Fruit fly (Drosophila melanogaster) whole organism, embryonic: Measurements from ENCODE around the gene GluRIIE.
A peak's percentile ranks its signal among the peaks of the same experiment; 100 is the strongest.

ENCODE experiments used
- Awh ChIP-seq: fragments of 200-800 bp; sonication (Bioruptor generic); IDR thresholded peaks from 2 replicates; pipeline ENCODE4, ENCODE4 v1.3.6; 2022; ENCODE audit warnings: missing biosample characterization, missing genetic modification characterization
- CG10147 ChIP-seq: fragments of 200-800 bp; sonication (Bioruptor generic); optimal IDR thresholded peaks from 2 replicates; lab custom pipeline; 2019; ENCODE audit warnings: missing biosample characterization, mild to moderate bottlenecking, missing genetic modification characterization, moderate library complexity
- CG10209 ChIP-seq: fragments of 200-800 bp; sonication (Bioruptor generic); optimal IDR thresholded peaks from 3 replicates; lab custom pipeline; 2017; ENCODE audit warnings: missing biosample characterization, mild to moderate bottlenecking, missing genetic modification characterization, missing genetic modification reagents
- CG12071 ChIP-seq: fragments of 200-800 bp; sonication (Bioruptor generic); optimal IDR thresholded peaks from 3 replicates; lab custom pipeline; 2018; ENCODE audit warnings: missing biosample characterization, mild to moderate bottlenecking, missing genetic modification characterization
- CG1233 ChIP-seq: fragments of 200-800 bp; sonication (Bioruptor generic); optimal IDR thresholded peaks from 4 replicates; lab custom pipeline; 2018; ENCODE audit warnings: missing biosample characterization, mild to moderate bottlenecking, missing genetic modification characterization
- CG15514 ChIP-seq: fragments of 200-800 bp; sonication (Bioruptor generic); optimal IDR thresholded peaks from 3 replicates; lab custom pipeline; 2017; ENCODE audit warnings: missing biosample characterization, missing genetic modification characterization, mild to moderate bottlenecking, moderate library complexity, missing genetic modification reagents
- CG1602 ChIP-seq: fragments of 200-800 bp; sonication (Bioruptor generic); optimal IDR thresholded peaks from 3 replicates; lab custom pipeline; 2016; ENCODE audit warnings: missing biosample characterization, missing genetic modification characterization
- CG17912 ChIP-seq: fragments of 200-800 bp; sonication (Bioruptor generic); optimal IDR thresholded peaks from 2 replicates; lab custom pipeline; 2018; ENCODE audit warnings: missing biosample characterization, mild to moderate bottlenecking, missing genetic modification characterization
- CG1792 ChIP-seq: fragments of 200-800 bp; sonication (Bioruptor generic); optimal IDR thresholded peaks from 2 replicates; lab custom pipeline; 2016; ENCODE audit warnings: missing biosample characterization, missing genetic modification characterization
- CG1832 ChIP-seq: fragments of 200-800 bp; sonication (Bioruptor generic); optimal IDR thresholded peaks from 2 replicates; lab custom pipeline; 2017; ENCODE audit warnings: missing biosample characterization, mild to moderate bottlenecking, missing genetic modification characterization, inconsistent platforms
- CG30431 ChIP-seq: fragments of 200-800 bp; sonication (Bioruptor generic); optimal IDR thresholded peaks from 2 replicates; lab custom pipeline; 2017; ENCODE audit warnings: missing biosample characterization, missing genetic modification characterization
- CG32532 ChIP-seq: fragments of 200-800 bp; sonication (Bioruptor generic); IDR thresholded peaks from 2 replicates; pipeline ENCODE4 v1.3.6; 2022; ENCODE audit warnings: missing biosample characterization, missing genetic modification characterization
- CG34422 ChIP-seq: fragments of 200-800 bp; sonication (Bioruptor generic); IDR thresholded peaks from 3 replicates; pipeline ENCODE4 v1.3.6; 2022; ENCODE audit warnings: missing biosample characterization, missing genetic modification characterization
- CG4360 ChIP-seq: fragments of 200-800 bp; sonication (Bioruptor generic); IDR thresholded peaks from 2 replicates; pipeline ENCODE4 v1.3.6; 2022; ENCODE audit warnings: missing biosample characterization, missing genetic modification characterization
- CG6175 ChIP-seq: fragments of 200-800 bp; sonication (Bioruptor generic); IDR thresholded peaks from 3 replicates; pipeline ENCODE4 v1.3.6; 2022; ENCODE audit warnings: missing biosample characterization, missing genetic modification characterization
- CG6254 ChIP-seq: fragments of 200-800 bp; sonication (Bioruptor generic); optimal IDR thresholded peaks from 3 replicates; lab custom pipeline; 2017; ENCODE audit warnings: mild to moderate bottlenecking, missing biosample characterization, missing genetic modification reagents, missing genetic modification characterization
- CG6683 ChIP-seq: fragments of 200-800 bp; sonication (Bioruptor generic); optimal IDR thresholded peaks from 2 replicates; lab custom pipeline; 2017; ENCODE audit warnings: missing biosample characterization, mild to moderate bottlenecking, missing genetic modification characterization, missing genetic modification reagents
- CG6765 ChIP-seq: fragments of 200-800 bp; sonication (Bioruptor generic); optimal IDR thresholded peaks from 3 replicates; lab custom pipeline; 2017; ENCODE audit warnings: missing biosample characterization, mild to moderate bottlenecking, missing genetic modification characterization
- CG7786 ChIP-seq: fragments of 200-800 bp; sonication (Bioruptor generic); optimal IDR thresholded peaks from 2 replicates; lab custom pipeline; 2016; ENCODE audit warnings: missing biosample characterization, missing genetic modification characterization
- D19B ChIP-seq: fragments of 200-800 bp; sonication (Bioruptor generic); optimal IDR thresholded peaks from 2 replicates; lab custom pipeline; 2017; ENCODE audit warnings: missing biosample characterization, mild to moderate bottlenecking, missing genetic modification characterization
- Dp ChIP-seq: fragments of 200-800 bp; sonication (Bioruptor generic); optimal IDR thresholded peaks from 2 replicates; lab custom pipeline; 2018; ENCODE audit warnings: missing biosample characterization, mild to moderate bottlenecking, missing genetic modification characterization, moderate library complexity
- E2f1 ChIP-seq: fragments of 200-800 bp; sonication (Bioruptor generic); IDR thresholded peaks from 2 replicates; pipeline ENCODE4 v1.3.6; 2022; ENCODE audit warnings: missing biosample characterization, missing genetic modification characterization
- E2f2 ChIP-seq: fragments of 200-800 bp; sonication (Bioruptor generic); IDR thresholded peaks from 2 replicates; pipeline ENCODE4 v1.3.6; 2022; ENCODE audit warnings: missing biosample characterization, missing genetic modification characterization
- MBD-R2 ChIP-seq: fragments of 200-800 bp; sonication (Bioruptor generic); IDR thresholded peaks from 2 replicates; pipeline ENCODE4 v1.3.6; 2022; ENCODE audit warnings: missing biosample characterization, missing genetic modification characterization
- Med ChIP-seq: fragments of 200-800 bp; sonication (Bioruptor generic); peaks from one replicate; lab custom pipeline; 2016; ENCODE audit warnings: missing biosample characterization, missing genetic modification characterization, mild to moderate bottlenecking, inconsistent platforms, moderate library complexity
- Mrtf ChIP-seq: fragments of 200-800 bp; sonication (Bioruptor generic); IDR thresholded peaks from 3 replicates; pipeline ENCODE4 v1.3.6; 2022; ENCODE audit warnings: missing biosample characterization, missing genetic modification characterization
- NC2α ChIP-seq: fragments of 200-800 bp; sonication (Bioruptor generic); optimal IDR thresholded peaks from 2 replicates; lab custom pipeline; 2016; ENCODE audit warnings: missing biosample characterization, missing genetic modification characterization
- Nf-YA ChIP-seq: fragments of 200-800 bp; sonication (Bioruptor generic); IDR thresholded peaks from 2 replicates; pipeline ENCODE4 v1.3.6; 2022; ENCODE audit warnings: missing biosample characterization, missing genetic modification characterization
- Oaz ChIP-seq: fragments of 200-800 bp; sonication (Bioruptor generic); IDR thresholded peaks from 2 replicates; pipeline ENCODE4 v1.3.6; 2022; ENCODE audit warnings: missing biosample characterization, missing genetic modification characterization
- Opbp ChIP-seq: fragments of 200-800 bp; sonication (Bioruptor generic); IDR thresholded peaks from 3 replicates; pipeline ENCODE4 v1.3.6; 2022; ENCODE audit warnings: missing biosample characterization, missing genetic modification characterization; ENCODE audit not compliant: partially characterized antibody
- Sry-β ChIP-seq: fragments of 200-800 bp; sonication (Bioruptor generic); optimal IDR thresholded peaks from 2 replicates; lab custom pipeline; 2018; ENCODE audit warnings: missing biosample characterization, mild to moderate bottlenecking, missing genetic modification characterization, moderate library complexity
- YL-1 ChIP-seq: fragments of 200-800 bp; sonication (Bioruptor generic); optimal IDR thresholded peaks from 3 replicates; lab custom pipeline; 2017; ENCODE audit warnings: missing biosample characterization, mild to moderate bottlenecking, missing genetic modification characterization
- al ChIP-seq: fragments of 200-800 bp; sonication (Bioruptor generic); IDR thresholded peaks from 2 replicates; pipeline ENCODE4 v1.3.6; 2022; ENCODE audit warnings: missing biosample characterization, missing genetic modification characterization
- chm ChIP-seq: fragments of 200-800 bp; sonication (Bioruptor generic); IDR thresholded peaks from 2 replicates; pipeline ENCODE4 v1.3.6; 2022; ENCODE audit warnings: missing biosample characterization, missing genetic modification characterization
- ci ChIP-seq: fragments of 200-800 bp; sonication (Bioruptor generic); IDR thresholded peaks from 3 replicates; pipeline ENCODE4 v1.3.6; 2022; ENCODE audit warnings: missing biosample characterization, missing genetic modification characterization
- crp ChIP-seq, 2 experiments: fragments of 200-800 bp; sonication (Bioruptor generic); optimal IDR thresholded peaks; 2 replicates in 1 of 2; 3 replicates in 1 of 2; lab custom pipeline; 2017; ENCODE audit warnings: missing biosample characterization in 2 of 2, missing genetic modification characterization in 2 of 2, mild to moderate bottlenecking in 1 of 2, moderate library complexity in 1 of 2
- ewg ChIP-seq: fragments of 200-800 bp; sonication (Bioruptor generic); optimal IDR thresholded peaks from 3 replicates; lab custom pipeline; 2017; ENCODE audit warnings: mild to moderate bottlenecking, missing biosample characterization, missing genetic modification reagents, missing genetic modification characterization
- eyg ChIP-seq: fragments of 200-800 bp; sonication (Bioruptor generic); optimal IDR thresholded peaks from 3 replicates; lab custom pipeline; 2016; ENCODE audit warnings: missing biosample characterization, missing genetic modification characterization
- kah ChIP-seq: fragments of 200-800 bp; sonication (Bioruptor generic); optimal IDR thresholded peaks from 2 replicates; lab custom pipeline; 2018; ENCODE audit warnings: missing biosample characterization, mild to moderate bottlenecking, missing genetic modification characterization
- odd ChIP-seq: fragments of 200-800 bp; sonication (Bioruptor generic); optimal IDR thresholded peaks from 2 replicates; lab custom pipeline; 2017; ENCODE audit warnings: missing biosample characterization, mild to moderate bottlenecking, missing genetic modification characterization
- onecut ChIP-seq: fragments of 200-800 bp; sonication (Bioruptor generic); IDR thresholded peaks from 2 replicates; pipeline ENCODE4 v1.3.6; 2022; ENCODE audit warnings: missing biosample characterization, missing genetic modification characterization
- otp ChIP-seq: fragments of 200-800 bp; sonication (Bioruptor generic); IDR thresholded peaks from 3 replicates; pipeline ENCODE4, ENCODE4 v1.3.6; 2022; ENCODE audit warnings: missing biosample characterization, missing genetic modification characterization
- pan ChIP-seq, 4 experiments: fragments of >200 bp in 3 of 4; fragments of 200-800 bp in 1 of 4; sonication (Bioruptor generic) in 1 of 4; optimal IDR thresholded peaks in 3 of 4; IDR thresholded peaks in 1 of 4; 2 replicates each; pipeline versions ENCODE4 v1.3.6 to Lab custom; 2017 to 2022; ENCODE audit warnings: missing biosample characterization in 2 of 4, missing genetic modification characterization in 2 of 4, mixed read lengths in 1 of 4
- run ChIP-seq: fragments of 200-800 bp; sonication (Bioruptor generic); optimal IDR thresholded peaks from 3 replicates; lab custom pipeline; 2018; ENCODE audit warnings: missing biosample characterization, mild to moderate bottlenecking, missing genetic modification characterization
- sc ChIP-seq, 3 experiments: fragments of >200 bp in 2 of 3; fragments of 200-800 bp in 1 of 3; sonication (Bioruptor generic) in 1 of 3; optimal IDR thresholded peaks; 2 replicates in 2 of 3; 3 replicates in 1 of 3; lab custom pipeline; 2017; ENCODE audit warnings: mild to moderate bottlenecking in 1 of 3, missing biosample characterization in 1 of 3, missing genetic modification characterization in 1 of 3, missing genetic modification reagents in 1 of 3
- scrt ChIP-seq: fragments of 200-800 bp; sonication (Bioruptor generic); optimal IDR thresholded peaks from 2 replicates; lab custom pipeline; 2018; ENCODE audit warnings: missing biosample characterization, mild to moderate bottlenecking, missing genetic modification characterization, moderate library complexity
- seq ChIP-seq: fragments of 200-800 bp; sonication (Bioruptor generic); IDR thresholded peaks from 2 replicates; pipeline ENCODE4 v1.3.6; 2022; ENCODE audit warnings: missing biosample characterization, missing genetic modification characterization
- wor ChIP-seq: fragments of 200-800 bp; sonication (Bioruptor generic); IDR thresholded peaks from 2 replicates; pipeline ENCODE4 v1.3.6; 2022; ENCODE audit warnings: missing biosample characterization, missing genetic modification characterization
- zfh1 ChIP-seq: fragments of 200-800 bp; sonication (Bioruptor generic); IDR thresholded peaks from 3 replicates; pipeline ENCODE4 v1.3.6; 2022; ENCODE audit warnings: missing biosample characterization, missing genetic modification characterization

GluRIIE gene

dm6 chr3R:20635735-20636134 lies 12.8 kb downstream of the GluRIIE start:
- no peak for TF ChIP-seq CG10147
- peak; percentile 34 for TF ChIP-seq kah (GFP tag; lab: Kevin White, UChicago)
- TF ChIP-seq CG7786 (GFP tag; lab: Kevin White, UChicago) = no peak
- peak; percentile 15 for TF ChIP-seq CG12071 (GFP tag; lab: Kevin White, UChicago)
- peak; percentile 58; the same call in 1 of the 3 replicates for TF ChIP-seq ci
- TF ChIP-seq onecut = peak; percentile 99
- peak; percentile 41; the same call in 1 of the 2 replicates for TF ChIP-seq MBD-R2
- no peak for TF ChIP-seq crp (GFP tag; optimal IDR thresholded peaks at IDR 0.05; lab: Kevin White, UChicago)
- no peak for TF ChIP-seq Sry-β
- TF ChIP-seq E2f1 (GFP tag; lab: Robert Waterston, UW) = peak; percentile 28; the same call in 1 of the 2 replicates
- TF ChIP-seq Awh (GFP tag; lab: Robert Waterston, UW) = 0 out of 2 replicates have a peak, but pooled peaks have one; percentile 30
- TF ChIP-seq CG6175 (GFP tag; lab: Robert Waterston, UW) = no peak
- no peak for TF ChIP-seq pan (optimal IDR thresholded peaks at IDR 0.05; lab: Kevin White, UChicago)
- TF ChIP-seq pan (GFP tag; optimal IDR thresholded peaks at IDR 0.05 in 1 of 2, IDR thresholded peaks at IDR 0.05 in 1 of 2) = no peak
- TF ChIP-seq zfh1 (GFP tag; lab: Robert Waterston, UW) = 0 out of 3 replicates have a peak, but pooled peaks have one; percentile 18
- TF ChIP-seq Med (GFP tag; lab: Kevin White, UChicago) = peak; percentile 71
- TF ChIP-seq CG15514 (GFP tag; lab: Kevin White, UChicago) = peak; percentile 30
- peak; percentile 93 for TF ChIP-seq ewg (GFP tag; lab: Kevin White, UChicago)
- no peak for TF ChIP-seq sc (optimal IDR thresholded peaks at IDR 0.05; lab: Kevin White, UChicago)
- TF ChIP-seq sc (GFP tag; optimal IDR thresholded peaks at IDR 0.05; lab: Kevin White, UChicago) = no peak
- TF ChIP-seq Opbp (GFP tag; lab: Robert Waterston, UW) = 0 out of 3 replicates have a peak, but pooled peaks have one; percentile 26
- peak; percentile 5 for TF ChIP-seq eyg (GFP tag; lab: Kevin White, UChicago)
- TF ChIP-seq NC2α (GFP tag; lab: Kevin White, UChicago) = peak; percentile 16
- TF ChIP-seq E2f2 (GFP tag; lab: Robert Waterston, UW) = peak; percentile 93
- no peak for TF ChIP-seq CG1832 (GFP tag; lab: Kevin White, UChicago)
- TF ChIP-seq Nf-YA = no peak
- TF ChIP-seq Mrtf (GFP tag; lab: Robert Waterston, UW) = no peak
- TF ChIP-seq CG30431 (GFP tag; lab: Kevin White, UChicago) = no peak
- peak; percentile 100 for TF ChIP-seq scrt
- TF ChIP-seq CG6254 (GFP tag; lab: Kevin White, UChicago) = peak; percentile 100
- TF ChIP-seq wor (GFP tag; lab: Robert Waterston, UW) = no peak
- TF ChIP-seq run (tag; lab: Kevin White, UChicago) = no peak
- peak; percentile 87 for TF ChIP-seq Dp
- TF ChIP-seq YL-1 = peak; percentile 49
- TF ChIP-seq CG1602 = no peak
- no peak for TF ChIP-seq Oaz
- TF ChIP-seq CG4360 (GFP tag; lab: Robert Waterston, UW) = 0 out of 2 replicates have a peak, but pooled peaks have one; percentile 9
- peak; percentile 46 for TF ChIP-seq chm (GFP tag; lab: Robert Waterston, UW)
- no peak for TF ChIP-seq CG10209 (GFP tag; lab: Kevin White, UChicago)
- TF ChIP-seq D19B (GFP tag; lab: Kevin White, UChicago) = no peak
- no peak for TF ChIP-seq CG1792
- TF ChIP-seq CG6765 (GFP tag; lab: Kevin White, UChicago) = peak; percentile 13
- TF ChIP-seq CG1233 = no peak
- peak; percentile 46; the same call in 1 of the 2 replicates for TF ChIP-seq CG32532 (GFP tag; lab: Robert Waterston, UW)
- no peak for TF ChIP-seq CG17912
- TF ChIP-seq odd = no peak
- no peak for TF ChIP-seq CG6683 (GFP tag; lab: Kevin White, UChicago)
- peak; percentile 62 for TF ChIP-seq seq (GFP tag; lab: Robert Waterston, UW)
- TF ChIP-seq al (GFP tag; lab: Robert Waterston, UW) = 0 out of 2 replicates have a peak, but pooled peaks have one; percentile 7
- peak; percentile 65; the same call in 1 of the 3 replicates for TF ChIP-seq CG34422 (GFP tag; lab: Robert Waterston, UW)
- 0 out of 3 replicates have a peak, but pooled peaks have one; percentile 41 for TF ChIP-seq otp
